Fruit fly (Drosophila melanogaster) whole organism, adult: ENCODE results near the gene CG14926.

ENCODE experiments used
- CG12768 ChIP-seq: fragments of 200-800 bp; sonication (Bioruptor generic); optimal IDR thresholded peaks from 2 replicates; lab custom pipeline; 2017; ENCODE audit warnings: missing biosample characterization, missing genetic modification characterization, mild to moderate bottlenecking, moderate library complexity, missing genetic modification reagents
- CG14711 ChIP-seq: fragments of 200-800 bp; sonication (Bioruptor generic); optimal IDR thresholded peaks from 2 replicates; lab custom pipeline; 2018; ENCODE audit warnings: missing biosample characterization, mild to moderate bottlenecking, missing genetic modification characterization, moderate library complexity
- CG5204 ChIP-seq: fragments of 200-800 bp; sonication (Bioruptor generic); optimal IDR thresholded peaks from 2 replicates; lab custom pipeline; 2016; ENCODE audit warnings: missing biosample characterization, missing genetic modification characterization
- CG7045 ChIP-seq: fragments of 200-800 bp; sonication (Bioruptor generic); optimal IDR thresholded peaks from 2 replicates; lab custom pipeline; 2017; ENCODE audit warnings: missing biosample characterization, mild to moderate bottlenecking, missing genetic modification characterization
- CG7101 ChIP-seq: fragments of 200-800 bp; sonication (Bioruptor generic); optimal IDR thresholded peaks from 2 replicates; lab custom pipeline; 2018; ENCODE audit warnings: missing biosample characterization, mild to moderate bottlenecking, missing genetic modification characterization, moderate library complexity
- Crg-1 ChIP-seq: fragments of 200-800 bp; sonication (Bioruptor generic); optimal IDR thresholded peaks from 2 replicates; lab custom pipeline; 2016; ENCODE audit warnings: missing biosample characterization, missing genetic modification characterization
- Hr96 ChIP-seq: fragments of 200-800 bp; sonication (Bioruptor generic); optimal IDR thresholded peaks from 2 replicates; lab custom pipeline; 2016; ENCODE audit warnings: missing biosample characterization, missing genetic modification characterization
- Mnt ChIP-seq: fragments of 200-800 bp; sonication (Bioruptor generic); optimal IDR thresholded peaks from 2 replicates; lab custom pipeline; 2016; ENCODE audit warnings: missing biosample characterization, mild to moderate bottlenecking, missing genetic modification characterization
- bab1 ChIP-seq: fragments of 200-800 bp; sonication (Bioruptor generic); optimal IDR thresholded peaks from 3 replicates; lab custom pipeline; 2019; ENCODE audit warnings: missing biosample characterization, mild to moderate bottlenecking, missing genetic modification characterization, moderate library complexity
- cnc ChIP-seq, 2 experiments: fragments of >200 bp; optimal IDR thresholded peaks; 2 replicates each; lab custom pipeline; 2017
- kay ChIP-seq: fragments of 200-800 bp; sonication (Bioruptor generic); peaks from one replicate; lab custom pipeline; 2016; ENCODE audit warnings: missing biosample characterization, missing genetic modification characterization, borderline replicate concordance
- ovo ChIP-seq: fragments of 200-800 bp; sonication (Bioruptor generic); optimal IDR thresholded peaks from 2 replicates; lab custom pipeline; 2016; ENCODE audit warnings: missing biosample characterization, missing genetic modification characterization
- tj ChIP-seq: fragments of 200-800 bp; sonication (Bioruptor generic); optimal IDR thresholded peaks from 3 replicates; lab custom pipeline; 2017; ENCODE audit warnings: missing biosample characterization, mild to moderate bottlenecking, missing genetic modification characterization, moderate library complexity

- TF ChIP-seq cnc (optimal IDR thresholded peaks at IDR 0.05; lab: Kevin White, UChicago): no peak
- no peak for TF ChIP-seq kay (GFP tag; lab: Kevin White, UChicago)
- no peak for TF ChIP-seq Hr96 (GFP tag; lab: Kevin White, UChicago)
- no peak for TF ChIP-seq CG14711
- no peak for TF ChIP-seq CG12768 (GFP tag; lab: Kevin White, UChicago)
- TF ChIP-seq tj: no peak
- no peak for TF ChIP-seq ovo (GFP tag; lab: Kevin White, UChicago)
- TF ChIP-seq CG5204: no peak
- TF ChIP-seq Mnt: no peak
- no peak for TF ChIP-seq bab1 (GFP tag; lab: Kevin White, UChicago)
- no peak for TF ChIP-seq CG7101
- no peak for TF ChIP-seq Crg-1 (GFP tag; lab: Kevin White, UChicago)
- no peak for TF ChIP-seq CG7045 (GFP tag; lab: Kevin White, UChicago)
Observed at dm6 chr2L:11345069-11345468, 2.0 kb upstream of the CG14926 start.
